Fruit fly (Drosophila melanogaster) whole organism, prepupa: Measurements from ENCODE around the gene Plap.

Source experiments
- Blimp-1 ChIP-seq: fragments of 200-800 bp; sonication (Bioruptor generic); optimal IDR thresholded peaks from 3 replicates; lab custom pipeline; 2017; ENCODE audit warnings: missing biosample characterization, missing genetic modification characterization, mild to moderate bottlenecking, moderate library complexity, missing genetic modification reagents
- CG15336 ChIP-seq: fragments of 200-800 bp; sonication (Bioruptor generic); IDR thresholded peaks from 2 replicates; pipeline ENCODE4 v1.3.6; 2022; ENCODE audit warnings: missing biosample characterization, missing genetic modification characterization
- CG3919 ChIP-seq: fragments of 200-800 bp; sonication (Bioruptor generic); optimal IDR thresholded peaks from 3 replicates; lab custom pipeline; 2016; ENCODE audit warnings: missing biosample characterization, missing genetic modification characterization
- Gug ChIP-seq: fragments of 200-800 bp; sonication (Bioruptor generic); IDR thresholded peaks from 2 replicates; pipeline ENCODE4 v1.3.6; 2022; ENCODE audit warnings: missing biosample characterization, missing genetic modification characterization
- esn ChIP-seq: fragments of 200-800 bp; sonication (Bioruptor generic); optimal IDR thresholded peaks from 2 replicates; lab custom pipeline; 2016; ENCODE audit warnings: missing biosample characterization, mild to moderate bottlenecking, missing genetic modification characterization, moderate library complexity

DNA sequence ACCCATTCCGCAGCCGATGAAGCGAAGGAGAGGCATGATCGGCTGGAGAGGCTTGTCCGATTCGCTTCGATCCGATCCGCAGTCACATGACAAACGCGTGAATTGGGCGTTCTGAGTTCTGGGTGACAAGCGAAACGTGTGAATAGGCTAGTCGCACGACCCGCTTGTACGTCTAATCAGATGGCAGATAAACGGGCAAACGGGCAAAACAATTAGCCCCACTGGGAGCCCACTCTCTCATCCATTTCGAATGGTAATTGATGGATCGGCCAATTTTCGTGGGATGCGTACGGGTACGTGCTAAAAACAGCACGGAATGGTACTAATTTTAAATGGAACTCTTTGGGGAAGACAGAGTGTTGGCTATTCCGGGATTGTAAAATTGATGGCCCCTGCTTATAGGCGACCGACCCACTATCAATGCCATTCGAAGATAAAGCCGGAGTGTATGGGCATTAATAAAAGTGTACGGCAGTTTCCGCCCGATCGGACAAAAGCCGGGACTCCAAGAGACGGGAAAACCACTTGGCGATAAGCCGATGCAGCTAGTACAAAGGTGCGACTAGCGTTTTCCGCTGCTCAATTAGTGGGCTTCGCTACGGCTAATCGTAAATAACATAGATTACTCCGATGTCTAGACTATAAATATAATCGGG, 42.6 kb downstream of the Plap start:
- no peak for TF ChIP-seq CG3919 (GFP tag; lab: Kevin White, UChicago)
- TF ChIP-seq CG15336 (GFP tag; lab: Robert Waterston, UW) = no peak
- no peak for TF ChIP-seq Gug (GFP tag; lab: Robert Waterston, UW)
- TF ChIP-seq esn (GFP tag; lab: Kevin White, UChicago) = no peak
- no peak for TF ChIP-seq Blimp-1
